ENCODE assay signal across 2 worm cellular contexts in genomic region chrV:8500348-8500747, ce11.
TF ChIP-seq lines count a peak whose summit lies in the region.

No protein-coding gene starts in this region.

TF ChIP-seq in whole organism, L1 larva, 84 proteins besides CTCF, POLR2A, EP300 and RAD21 (continued from another document):
- TF ChIP-seq lir-3 (tag; optimal IDR thresholded peaks at IDR 0.05; lab: Kevin White, UChicago; ENCODE audit: poor library complexity): peak; percentile 87
- TF ChIP-seq C04F5.9 (tag; optimal IDR thresholded peaks at IDR 0.05; lab: Kevin White, UChicago): peak; percentile 68
- TF ChIP-seq zip-4 (GFP tag; optimal IDR thresholded peaks at IDR 0.05; lab: Kevin White, UChicago): peak; percentile 86
- TF ChIP-seq lin-35 (GFP tag; optimal IDR thresholded peaks at IDR 0.05; lab: Kevin White, UChicago): peak; percentile 70 to 83
- TF ChIP-seq unc-30 (tag; optimal IDR thresholded peaks at IDR 0.05; lab: Kevin White, UChicago): peak; percentile 31
- 0 out of 2 replicates have a peak, but pooled peaks have one; percentile 20 for TF ChIP-seq ets-5 (GFP tag; IDR thresholded peaks at IDR 0.05; lab: Robert Waterston, UW)
- peak; percentile 39 for TF ChIP-seq nhr-12 (tag; optimal IDR thresholded peaks at IDR 0.05; lab: Kevin White, UChicago)
- peak; percentile 85 for TF ChIP-seq pax-3 (tag; optimal IDR thresholded peaks at IDR 0.05; lab: Kevin White, UChicago)
- TF ChIP-seq nhr-19 (GFP tag; conservative IDR thresholded peaks at IDR 0.05; lab: Robert Waterston, UW): peak; percentile 95
- TF ChIP-seq xbp-1 (tag; optimal IDR thresholded peaks at IDR 0.05; lab: Kevin White, UChicago): peak; percentile 91
- TF ChIP-seq fkh-10 (GFP tag; optimal IDR thresholded peaks at IDR 0.05; lab: Kevin White, UChicago): peak; percentile 55
- TF ChIP-seq nhr-77 (tag; optimal IDR thresholded peaks at IDR 0.05; lab: Kevin White, UChicago): peak; percentile 64
- peak; percentile 35 for TF ChIP-seq Y116A8C.19 (tag; optimal IDR thresholded peaks at IDR 0.05; lab: Kevin White, UChicago; ENCODE audit: borderline replicate concordance)
- peak; percentile 89 for TF ChIP-seq unc-86 (tag; optimal IDR thresholded peaks at IDR 0.05; lab: Kevin White, UChicago)
- peak; percentile 92 for TF ChIP-seq elt-2 (tag; optimal IDR thresholded peaks at IDR 0.05; lab: Kevin White, UChicago)
- TF ChIP-seq isw-1 (GFP tag; IDR thresholded peaks at IDR 0.05; lab: Robert Waterston, UW): peak; percentile 70
- TF ChIP-seq ztf-4 (tag; optimal IDR thresholded peaks at IDR 0.05; lab: Kevin White, UChicago): peak; percentile 92
- TF ChIP-seq lin-13 (GFP tag; optimal IDR thresholded peaks at IDR 0.05; lab: Kevin White, UChicago): peak; percentile 52
- peak; percentile 85 for TF ChIP-seq lin-14 (GFP tag; optimal IDR thresholded peaks at IDR 0.05; lab: Kevin White, UChicago)
- peak; percentile 89 to 98 (median 96) for TF ChIP-seq ceh-82 (tag; optimal IDR thresholded peaks at IDR 0.05; lab: Kevin White, UChicago)
- no peak for TF ChIP-seq alr-1 (tag; optimal IDR thresholded peaks at IDR 0.05; lab: Kevin White, UChicago; ENCODE audit: borderline replicate concordance)
- TF ChIP-seq hpl-2 (GFP tag; optimal IDR thresholded peaks at IDR 0.05; lab: Kevin White, UChicago): peak; percentile 59
- peak; percentile 55 for TF ChIP-seq F16B12.6 (tag; optimal IDR thresholded peaks at IDR 0.05; lab: Kevin White, UChicago)
- peak; percentile 39 to 74 (median 72) for TF ChIP-seq dpl-1 (GFP tag; optimal IDR thresholded peaks at IDR 0.05; lab: Kevin White, UChicago)

TF ChIP-seq in whole organism, young adult, 124 proteins besides CTCF, POLR2A, EP300 and RAD21 (continued from another document):
- peak; percentile 93 for TF ChIP-seq hsf-1 (GFP tag; IDR thresholded peaks at IDR 0.05; lab: Robert Waterston, UW)
- peak; percentile 100 for TF ChIP-seq lin-26 (GFP tag; IDR thresholded peaks at IDR 0.05; lab: Robert Waterston, UW)
- TF ChIP-seq nhr-27 (tag; optimal IDR thresholded peaks at IDR 0.05; lab: Kevin White, UChicago): peak; percentile 100
- peak; percentile 98 for TF ChIP-seq rcor-1 (GFP tag; IDR thresholded peaks at IDR 0.05; lab: Robert Waterston, UW)
- peak; percentile 99 for TF ChIP-seq Y53G8AR.9 (GFP tag; conservative IDR thresholded peaks at IDR 0.05; lab: Robert Waterston, UW)
- TF ChIP-seq madf-3 (GFP tag; IDR thresholded peaks at IDR 0.05; lab: Robert Waterston, UW): peak; percentile 96
- TF ChIP-seq let-526 (GFP tag; IDR thresholded peaks at IDR 0.05; lab: Robert Waterston, UW): peak; percentile 96
- peak; percentile 100 for TF ChIP-seq F10E7.11 (tag; optimal IDR thresholded peaks at IDR 0.05; lab: Kevin White, UChicago)
- TF ChIP-seq aptf-2 (GFP tag; conservative IDR thresholded peaks at IDR 0.05; lab: Robert Waterston, UW): peak; percentile 89
- peak; percentile 98 for TF ChIP-seq atf-7 (tag; optimal IDR thresholded peaks at IDR 0.05; lab: Kevin White, UChicago)
- TF ChIP-seq lin-54 (GFP tag; optimal IDR thresholded peaks at IDR 0.05; lab: Kevin White, UChicago): peak; percentile 97
- peak; percentile 99 for TF ChIP-seq Y95B8A.8 (GFP tag; IDR thresholded peaks at IDR 0.05; lab: Robert Waterston, UW)
- peak; percentile 98 for TF ChIP-seq ceh-40 (GFP tag; IDR thresholded peaks at IDR 0.05; lab: Robert Waterston, UW)
- TF ChIP-seq Y56A3A.18 (GFP tag; IDR thresholded peaks at IDR 0.05; lab: Robert Waterston, UW): peak; percentile 100
- TF ChIP-seq mel-28 (tag; optimal IDR thresholded peaks at IDR 0.05; lab: Kevin White, UChicago; ENCODE audit: borderline replicate concordance): peak; percentile 94
- TF ChIP-seq ceh-100 (GFP tag; IDR thresholded peaks at IDR 0.05; lab: Robert Waterston, UW): peak; percentile 91
- peak; percentile 96 for TF ChIP-seq B0035.1 (tag; optimal IDR thresholded peaks at IDR 0.05; lab: Kevin White, UChicago)
- TF ChIP-seq sptf-2 (GFP tag; optimal IDR thresholded peaks at IDR 0.05; lab: Kevin White, UChicago): peak; percentile 100
- TF ChIP-seq T07F8.4 (tag; optimal IDR thresholded peaks at IDR 0.05; lab: Kevin White, UChicago): peak; percentile 96
- peak; percentile 94 for TF ChIP-seq Y53F4B.3 (GFP tag; IDR thresholded peaks at IDR 0.05; lab: Robert Waterston, UW)
- peak; percentile 95 for TF ChIP-seq lin-40 (tag; optimal IDR thresholded peaks at IDR 0.05; lab: Kevin White, UChicago)
- TF ChIP-seq snpc-1.3 (tag; optimal IDR thresholded peaks at IDR 0.05; lab: Kevin White, UChicago; ENCODE audit: insufficient read depth): peak; percentile 98
- TF ChIP-seq cebp-1 (GFP tag; IDR thresholded peaks at IDR 0.05; lab: Robert Waterston, UW): peak; percentile 88
- TF ChIP-seq cebp-1 (tag; optimal IDR thresholded peaks at IDR 0.05; lab: Kevin White, UChicago): peak; percentile 97
- TF ChIP-seq snpc-1.1 (tag; optimal IDR thresholded peaks at IDR 0.05; lab: Kevin White, UChicago; ENCODE audit: insufficient read depth): peak; percentile 100
